Worm (Caenorhabditis elegans): ENCODE data around the gene bckd-1A.
A peak's percentile ranks its signal among the peaks of the same experiment; 100 is the strongest.

bckd-1A gene

ce11 chrIII:12931786-12932427 lies 40.4 kb downstream of the bckd-1A start, which contains the start of gene rbm-7 (continued):
- TF ChIP-seq fkh-10 (GFP tag; optimal IDR thresholded peaks at IDR 0.05) (peak; percentile 2), skn-1 (tag; optimal IDR thresholded peaks at IDR 0.05) (peak; percentile 64), ceh-63 (GFP tag; optimal IDR thresholded peaks at IDR 0.05) (no peak), nhr-71 (tag; optimal IDR thresholded peaks at IDR 0.05) (peak; percentile 83), lin-14 (GFP tag; optimal IDR thresholded peaks at IDR 0.05) (no peak), nhr-19 (GFP tag; conservative IDR thresholded peaks at IDR 0.05) (no peak; the same call in 1 of the 2 replicates), vab-15 (tag; optimal IDR thresholded peaks at IDR 0.05) (no peak), rnt-1 (tag; optimal IDR thresholded peaks at IDR 0.05) (peak; percentile 87), mdl-1 (tag; optimal IDR thresholded peaks at IDR 0.05) (peak in 1 of 2 experiments; percentile 59), unc-130 (tag; optimal IDR thresholded peaks at IDR 0.05) (peak; percentile 52), xbp-1 (tag; optimal IDR thresholded peaks at IDR 0.05) (peak; percentile 76), lin-35 (GFP tag; optimal IDR thresholded peaks at IDR 0.05) (peak; percentile 79 to 86), C34B4.2 (tag; optimal IDR thresholded peaks at IDR 0.05) (no peak), ztf-11 (tag; optimal IDR thresholded peaks at IDR 0.05) (peak in 1 of 2 experiments; percentile 21), sup-37 (GFP tag; optimal IDR thresholded peaks at IDR 0.05) (peak; percentile 12), ets-5 (GFP tag; IDR thresholded peaks at IDR 0.05) (no peak), mef-2 (tag; optimal IDR thresholded peaks at IDR 0.05) (no peak), zip-4 (GFP tag; optimal IDR thresholded peaks at IDR 0.05) (no peak), egl-13 (tag; optimal IDR thresholded peaks at IDR 0.05) (no peak), snpc-4 (tag; optimal IDR thresholded peaks at IDR 0.05) (peak; percentile 52), unc-86 (tag; optimal IDR thresholded peaks at IDR 0.05) (peak; percentile 72), nhr-28 (tag; optimal IDR thresholded peaks at IDR 0.05) (no peak), pqm-1 (tag; optimal IDR thresholded peaks at IDR 0.05) (no peak), lin-15B (tag; optimal IDR thresholded peaks at IDR 0.05) (peak; percentile 67), nhr-90 (tag; optimal IDR thresholded peaks at IDR 0.05; ENCODE audit: poor library complexity) (peak; percentile 76), F16B12.6 (tag; optimal IDR thresholded peaks at IDR 0.05) (peak; percentile 73), ces-1 (GFP tag; optimal IDR thresholded peaks at IDR 0.05) (no peak), lin-39 (tag; optimal IDR thresholded peaks at IDR 0.05) (peak; percentile 73), irx-1 (tag; optimal IDR thresholded peaks at IDR 0.05) (peak; percentile 66), elt-3 (tag; optimal IDR thresholded peaks at IDR 0.05) (peak in 2 of 6 experiments; percentile 17 to 38), fkh-4 (tag; optimal IDR thresholded peaks at IDR 0.05; ENCODE audit: borderline replicate concordance) (no peak), nhr-77 (tag; optimal IDR thresholded peaks at IDR 0.05) (peak; percentile 36), unc-30 (tag; optimal IDR thresholded peaks at IDR 0.05) (no peak), ceh-82 (tag; optimal IDR thresholded peaks at IDR 0.05) (peak; percentile 75 to 76 (median 76)), nhr-85 (tag) (peak; percentile 78), hpl-2 (GFP tag; optimal IDR thresholded peaks at IDR 0.05) (no peak), unc-98 (GFP tag; IDR thresholded peaks at IDR 0.05) (no peak), nhr-76 (tag; optimal IDR thresholded peaks at IDR 0.05) (peak; percentile 26), nhr-12 (tag; optimal IDR thresholded peaks at IDR 0.05) (no peak), nhr-237 (tag; optimal IDR thresholded peaks at IDR 0.05) (no peak), hlh-4 (tag; optimal IDR thresholded peaks at IDR 0.05) (no peak), zag-1 (tag; optimal IDR thresholded peaks at IDR 0.05) (no peak), sptf-1 (tag; optimal IDR thresholded peaks at IDR 0.05) (no peak), swsn-7 (tag; optimal IDR thresholded peaks at IDR 0.05) (peak; percentile 80), pag-3 (tag; optimal IDR thresholded peaks at IDR 0.05; ENCODE audit: borderline replicate concordance, insufficient read depth) (no peak), lir-3 (tag; optimal IDR thresholded peaks at IDR 0.05; ENCODE audit: poor library complexity) (no peak), egl-27 (tag; optimal IDR thresholded peaks at IDR 0.05) (no peak), hlh-17 (GFP tag; optimal IDR thresholded peaks at IDR 0.05; ENCODE audit: borderline replicate concordance) (no peak), isw-1 (GFP tag; IDR thresholded peaks at IDR 0.05) (peak; percentile 69), unc-62 (GFP tag; optimal IDR thresholded peaks at IDR 0.05) (no peak), efl-3 (GFP tag; optimal IDR thresholded peaks at IDR 0.05) (no peak)

All from whole organism, L1 larva.